Worm (Caenorhabditis elegans) whole organism, L4 larva: ENCODE results near the gene Y60A3A.24.

Experiments
- D1046.2 ChIP-seq: fragments of 200-800 bp; sonication (Bioruptor generic); IDR thresholded peaks from 2 replicates; pipeline ENCODE4 v1.3.6; 2022; ENCODE audit warnings: missing genetic modification characterization, missing compliant biosample characterization
- F10B5.3 ChIP-seq: sonication (generic microtip); optimal IDR thresholded peaks from 2 replicates; lab custom pipeline; 2016; ENCODE audit warnings: mild to moderate bottlenecking, missing genetic modification characterization, missing compliant biosample characterization
- F37D6.2 ChIP-seq: sonication (generic microtip); optimal IDR thresholded peaks from 2 replicates; lab custom pipeline; 2016; ENCODE audit warnings: mild to moderate bottlenecking, missing genetic modification characterization, missing compliant biosample characterization
- F44E2.7 ChIP-seq: fragments of 200-800 bp; sonication (Bioruptor generic); IDR thresholded peaks from 2 replicates; pipeline ENCODE4 v2.1.2; 2022; ENCODE audit warnings: missing genetic modification characterization, missing compliant biosample characterization
- F49E8.2 ChIP-seq: sonication (generic microtip); optimal IDR thresholded peaks from 2 replicates; lab custom pipeline; 2016; ENCODE audit warnings: missing compliant biosample characterization, mild to moderate bottlenecking, missing genetic modification characterization, borderline replicate concordance
- T26A8.4 ChIP-seq: fragments of 200-800 bp; sonication (Bioruptor generic); IDR thresholded peaks from 2 replicates; pipeline ENCODE4 v1.3.6; 2022; ENCODE audit warnings: missing genetic modification characterization, missing compliant biosample characterization
- Y48G9A.11 ChIP-seq: fragments of 200-800 bp; sonication (Bioruptor generic); IDR thresholded peaks from 2 replicates; pipeline ENCODE4 v1.3.6; 2022; ENCODE audit warnings: missing genetic modification reagents, missing genetic modification characterization, missing compliant biosample characterization
- ZK546.5 ChIP-seq, 2 experiments: sonication (generic microtip); optimal IDR thresholded peaks; 2 replicates each; lab custom pipeline; 2017; ENCODE audit warnings: missing biosample characterization in 2 of 2, missing genetic modification characterization in 2 of 2
- aly-2 ChIP-seq: sonication (generic microtip); optimal IDR thresholded peaks from 2 replicates; lab custom pipeline; 2018; ENCODE audit warnings: missing biosample characterization, missing genetic modification characterization
- ama-1 ChIP-seq: fragments of 150-350 bp; optimal IDR thresholded peaks from 2 replicates; lab custom pipeline; 2014; ENCODE audit warnings: inconsistent platforms, mixed read lengths
- ceh-32 ChIP-seq: sonication (generic microtip); optimal IDR thresholded peaks from 2 replicates; lab custom pipeline; 2016; ENCODE audit warnings: mild to moderate bottlenecking, missing genetic modification characterization, missing compliant biosample characterization; ENCODE audit not compliant: poor library complexity
- ces-1 ChIP-seq: fragments of 150-350 bp; sonication (generic microtip); optimal IDR thresholded peaks from 4 replicates; lab custom pipeline; 2014; ENCODE audit warnings: missing biosample characterization, missing genetic modification reagents, missing genetic modification characterization
- daf-19 ChIP-seq: fragments of 200-800 bp; sonication (Bioruptor generic); conservative IDR thresholded peaks from 2 replicates; pipeline ENCODE4 v1.3.6; 2022; ENCODE audit warnings: missing genetic modification characterization, missing compliant biosample characterization
- daf-8 ChIP-seq: fragments of 200-800 bp; sonication (Bioruptor generic); IDR thresholded peaks from 2 replicates; pipeline ENCODE4 v1.3.6; 2022; ENCODE audit warnings: missing genetic modification characterization, missing compliant biosample characterization
- dmd-6 ChIP-seq: fragments of 200-800 bp; sonication (Bioruptor generic); IDR thresholded peaks from 2 replicates; pipeline ENCODE4 v1.3.6; 2022; ENCODE audit warnings: missing genetic modification reagents, missing genetic modification characterization, missing compliant biosample characterization
- dmd-8 ChIP-seq: fragments of 200-800 bp; sonication (Bioruptor generic); IDR thresholded peaks from 2 replicates; pipeline ENCODE4 v1.3.6; 2022; ENCODE audit warnings: missing genetic modification characterization, missing compliant biosample characterization
- dmd-9 ChIP-seq: fragments of 200-800 bp; sonication (Bioruptor generic); IDR thresholded peaks from 2 replicates; pipeline ENCODE4 v1.3.6; 2022; ENCODE audit warnings: missing genetic modification reagents, missing genetic modification characterization, missing compliant biosample characterization
- dpl-1 ChIP-seq: fragments of 150-350 bp; optimal IDR thresholded peaks from 2 replicates; lab custom pipeline; 2014; ENCODE audit warnings: missing biosample characterization, missing genetic modification reagents, missing genetic modification characterization
- egl-43 ChIP-seq: fragments of 200-800 bp; sonication (Bioruptor generic); IDR thresholded peaks from 2 replicates; pipeline ENCODE4 v1.3.6; 2022; ENCODE audit warnings: missing genetic modification reagents, missing genetic modification characterization, missing compliant biosample characterization
- fkh-10 ChIP-seq: fragments of 150-350 bp; optimal IDR thresholded peaks from 2 replicates; lab custom pipeline; 2014; ENCODE audit warnings: missing biosample characterization, missing genetic modification reagents, missing genetic modification characterization
- hlh-11 ChIP-seq: fragments of 200-800 bp; sonication (Bioruptor generic); optimal IDR thresholded peaks from 2 replicates; lab custom pipeline; 2018; ENCODE audit warnings: mild to moderate bottlenecking, missing genetic modification characterization, missing compliant biosample characterization
- hlh-30 ChIP-seq: sonication (generic microtip); optimal IDR thresholded peaks from 2 replicates; lab custom pipeline; 2017; ENCODE audit warnings: antibody characterized with exemption, mild to moderate bottlenecking, missing genetic modification characterization, missing compliant biosample characterization; ENCODE audit not compliant: insufficient read depth
- jun-1 ChIP-seq: fragments of 150-350 bp; optimal IDR thresholded peaks from 2 replicates; lab custom pipeline; 2014; ENCODE audit warnings: missing biosample characterization, missing genetic modification reagents, missing genetic modification characterization
- lin-13 ChIP-seq: fragments of 150-350 bp; optimal IDR thresholded peaks from 2 replicates; lab custom pipeline; 2014; ENCODE audit warnings: missing biosample characterization, missing genetic modification reagents, missing genetic modification characterization
- lin-29 ChIP-seq: fragments of 200-800 bp; sonication (Bioruptor generic); IDR thresholded peaks from 2 replicates; pipeline ENCODE4 v1.3.6; 2022; ENCODE audit warnings: missing genetic modification reagents, missing genetic modification characterization, missing compliant biosample characterization
- lin-38 ChIP-seq: fragments of 200-800 bp; sonication (Bioruptor generic); IDR thresholded peaks from 2 replicates; pipeline ENCODE4 v1.3.6; 2022; ENCODE audit warnings: missing genetic modification reagents, missing genetic modification characterization, missing compliant biosample characterization
- lin-39 ChIP-seq: fragments of 150-350 bp; optimal IDR thresholded peaks from 2 replicates; lab custom pipeline; 2014; ENCODE audit warnings: missing biosample characterization, missing genetic modification reagents, missing genetic modification characterization
- lir-3 ChIP-seq: sonication (generic microtip); optimal IDR thresholded peaks from 2 replicates; lab custom pipeline; 2016; ENCODE audit warnings: mild to moderate bottlenecking, missing genetic modification characterization, missing compliant biosample characterization
- mes-2 ChIP-seq: sonication (generic microtip); optimal IDR thresholded peaks from 2 replicates; lab custom pipeline; 2016; ENCODE audit warnings: missing genotype, mild to moderate bottlenecking, missing genetic modification characterization, missing compliant biosample characterization; ENCODE audit not compliant: poor library complexity, severe bottlenecking
- mxl-2 ChIP-seq: fragments of 200-800 bp; sonication (Bioruptor generic); conservative IDR thresholded peaks from 2 replicates; pipeline ENCODE4 v1.3.6; 2022; ENCODE audit warnings: missing genetic modification reagents, missing genetic modification characterization, missing compliant biosample characterization
- mxl-3 ChIP-seq: fragments of 200-800 bp; sonication (Bioruptor generic); optimal IDR thresholded peaks from 2 replicates; lab custom pipeline; 2018; ENCODE audit warnings: mild to moderate bottlenecking, missing genetic modification characterization, missing compliant biosample characterization
- nhr-10 ChIP-seq: fragments of 150-350 bp; optimal IDR thresholded peaks from 2 replicates; lab custom pipeline; 2014; ENCODE audit warnings: missing biosample characterization, missing genetic modification characterization
- nhr-111 ChIP-seq: fragments of 200-800 bp; sonication (Bioruptor generic); optimal IDR thresholded peaks from 2 replicates; lab custom pipeline; 2018; ENCODE audit warnings: mild to moderate bottlenecking, missing genetic modification characterization, missing compliant biosample characterization
- nhr-25 ChIP-seq: sonication (generic microtip); optimal IDR thresholded peaks from 2 replicates; lab custom pipeline; 2017; ENCODE audit warnings: missing genetic modification characterization, mild to moderate bottlenecking, missing compliant biosample characterization, antibody characterized with exemption, moderate library complexity, borderline replicate concordance; ENCODE audit not compliant: insufficient read depth
- nhr-41 ChIP-seq: fragments of 200-800 bp; sonication (Bioruptor generic); IDR thresholded peaks from 2 replicates; pipeline ENCODE4 v1.3.6; 2022; ENCODE audit warnings: missing genetic modification reagents, missing genetic modification characterization, missing compliant biosample characterization
- nhr-42 ChIP-seq: fragments of 200-800 bp; sonication (Bioruptor generic); IDR thresholded peaks from 2 replicates; pipeline ENCODE4 v1.3.6; 2022; ENCODE audit warnings: missing genetic modification characterization, missing compliant biosample characterization
- nhr-76 ChIP-seq: fragments of 150-350 bp; optimal IDR thresholded peaks from 2 replicates; lab custom pipeline; 2014; ENCODE audit warnings: missing biosample characterization, missing genetic modification characterization
- nhr-77 ChIP-seq: fragments of 150-350 bp; optimal IDR thresholded peaks from 2 replicates; lab custom pipeline; 2014; ENCODE audit warnings: missing biosample characterization, missing genetic modification characterization
- pha-4 ChIP-seq, 2 experiments: fragments of 150-350 bp in 1 of 2; fragments of 200-800 bp in 1 of 2; sonication (Bioruptor generic) in 1 of 2; IDR thresholded peaks in 1 of 2; optimal IDR thresholded peaks in 1 of 2; 2 replicates each; pipeline versions ENCODE4 v1.3.6 to Lab custom; 2014 to 2022; ENCODE audit warnings: missing genetic modification characterization in 2 of 2, missing genetic modification reagents in 2 of 2, missing biosample characterization in 1 of 2, missing compliant biosample characterization in 1 of 2
- rbr-2 ChIP-seq: sonication (generic microtip); optimal IDR thresholded peaks from 2 replicates; lab custom pipeline; 2016; ENCODE audit warnings: missing genotype, missing genetic modification characterization, missing compliant biosample characterization
- set-16 ChIP-seq: fragments of 200-800 bp; sonication (Bioruptor generic); IDR thresholded peaks from 2 replicates; pipeline ENCODE4 v1.3.6; 2022; ENCODE audit warnings: missing genetic modification reagents, missing genetic modification characterization, missing compliant biosample characterization
- snpc-4 ChIP-seq: fragments of 150-350 bp; optimal IDR thresholded peaks from 2 replicates; lab custom pipeline; 2014; ENCODE audit warnings: missing biosample characterization, missing genetic modification characterization
- tag-97 ChIP-seq: fragments of 200-800 bp; sonication (Bioruptor generic); IDR thresholded peaks from 2 replicates; pipeline ENCODE4 v1.3.6; 2022; ENCODE audit warnings: missing genetic modification characterization, missing compliant biosample characterization
- tra-1 ChIP-seq: fragments of 200-800 bp; sonication (Bioruptor generic); IDR thresholded peaks from 2 replicates; pipeline ENCODE4 v1.3.6; 2022; ENCODE audit warnings: missing genetic modification reagents, missing genetic modification characterization, missing compliant biosample characterization
- unc-130 ChIP-seq: sonication (generic microtip); optimal IDR thresholded peaks from 2 replicates; lab custom pipeline; 2016; ENCODE audit warnings: missing genetic modification reagents, missing genetic modification characterization, missing compliant biosample characterization
- unc-62 ChIP-seq, 3 experiments: fragments of 150-350 bp in 1 of 3; sonication (generic microtip); optimal IDR thresholded peaks in 2 of 3; peaks in 1 of 3; 1 replicate in 1 of 3; 2 replicates in 2 of 3; lab custom pipeline; 2014 to 2017; ENCODE audit warnings: missing biosample characterization in 3 of 3, missing genetic modification characterization in 3 of 3, missing genetic modification reagents in 3 of 3, missing genotype in 1 of 3
- zfp-2 ChIP-seq: sonication (generic microtip); optimal IDR thresholded peaks from 2 replicates; lab custom pipeline; 2016; ENCODE audit warnings: mild to moderate bottlenecking, missing genetic modification characterization, missing compliant biosample characterization
- zfp-3 ChIP-seq: fragments of 200-800 bp; sonication (Bioruptor generic); conservative IDR thresholded peaks from 2 replicates; pipeline ENCODE4 v1.3.6; 2022; ENCODE audit warnings: missing genetic modification reagents, missing genetic modification characterization, missing compliant biosample characterization
- ztf-11 ChIP-seq: fragments of 150-350 bp; optimal IDR thresholded peaks from 2 replicates; lab custom pipeline; 2014; ENCODE audit warnings: missing biosample characterization, missing genetic modification characterization

Gene Y60A3A.24

DNA sequence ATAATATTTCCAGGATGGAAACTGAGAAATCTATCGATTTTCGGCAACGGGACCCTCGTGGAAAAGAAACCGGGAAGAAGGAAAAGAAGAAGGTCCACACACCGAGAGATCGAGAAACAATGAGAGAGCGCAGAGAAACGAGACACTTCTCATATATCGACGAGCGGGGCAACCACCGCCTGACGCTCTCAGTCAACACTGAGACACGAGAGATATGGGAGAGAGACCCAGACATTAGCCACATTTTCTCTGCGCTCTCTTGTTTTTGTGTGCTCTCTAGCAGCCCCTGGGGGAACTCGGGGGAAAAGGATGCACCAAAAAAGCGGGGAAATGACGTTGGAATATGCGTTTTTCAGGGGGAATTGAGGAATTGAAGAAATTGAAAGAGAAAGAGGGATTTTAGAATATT is 24.0 kb upstream of the Y60A3A.24 start:
- TF ChIP-seq aly-2 (tag; lab: Kevin White, UChicago) (no peak), nhr-111 (no peak), nhr-10 (tag; lab: Kevin White, UChicago) (no peak), T26A8.4 (GFP tag; lab: Robert Waterston, UW) (peak; percentile 56; the same call in 1 of the 2 replicates), nhr-42 (GFP tag; lab: Robert Waterston, UW) (0 out of 2 replicates have a peak, but pooled peaks have one; percentile 14), egl-43 (GFP tag; lab: Robert Waterston, UW) (no peak), nhr-76 (tag; lab: Kevin White, UChicago) (no peak), F10B5.3 (tag; lab: Kevin White, UChicago) (no peak), unc-62 (GFP tag; optimal IDR thresholded peaks at IDR 0.05 in 1 of 2; lab: Kevin White, UChicago) (peak in 1 of 2 experiments; percentile 96), unc-62 (tag; optimal IDR thresholded peaks at IDR 0.05; lab: Kevin White, UChicago) (no peak), nhr-25 (no peak), unc-130 (no peak), lin-39 (no peak), F37D6.2 (peak; percentile 70), daf-8 (GFP tag; lab: Robert Waterston, UW) (no peak), zfp-2 (tag; lab: Kevin White, UChicago) (no peak), D1046.2 (GFP tag; lab: Robert Waterston, UW) (no peak), lir-3 (tag; lab: Kevin White, UChicago) (no peak), lin-38 (0 out of 2 replicates have a peak, but pooled peaks have one; percentile 22), tag-97 (no peak), mxl-2 (GFP tag; lab: Robert Waterston, UW) (no peak), jun-1 (no peak), tra-1 (peak; percentile 68; the same call in 1 of the 2 replicates), nhr-41 (GFP tag; lab: Robert Waterston, UW) (no peak), lin-29 (no peak), dpl-1 (peak; percentile 46), ces-1 (GFP tag; lab: Kevin White, UChicago) (no peak), F49E8.2 (no peak), set-16 (GFP tag; lab: Robert Waterston, UW) (peak; percentile 62), ztf-11 (tag; lab: Kevin White, UChicago) (no peak), nhr-77 (tag; lab: Kevin White, UChicago) (peak; percentile 17), ceh-32 (tag; lab: Kevin White, UChicago) (no peak), rbr-2 (tag; lab: Kevin White, UChicago) (peak; percentile 86), mes-2 (tag; lab: Kevin White, UChicago) (peak; percentile 75), lin-13 (peak; percentile 17), ZK546.5 (tag; optimal IDR thresholded peaks at IDR 0.05; lab: Kevin White, UChicago) (peak in 1 of 2 experiments; percentile 29), dmd-8 (GFP tag; lab: Robert Waterston, UW) (no peak), Y48G9A.11 (GFP tag; lab: Robert Waterston, UW) (no peak), dmd-9 (GFP tag; lab: Robert Waterston, UW) (0 out of 2 replicates have a peak, but pooled peaks have one; percentile 34), daf-19 (no peak), mxl-3 (GFP tag; lab: Kevin White, UChicago) (peak; percentile 68), zfp-3 (GFP tag; lab: Robert Waterston, UW) (no peak), fkh-10 (GFP tag; lab: Kevin White, UChicago) (peak; percentile 91), snpc-4 (no peak), hlh-11 (tag; lab: Kevin White, UChicago) (peak; percentile 86), hlh-30 (tag; lab: Kevin White, UChicago) (peak; percentile 98), F44E2.7 (GFP tag; lab: Robert Waterston, UW) (no peak), ama-1 (lab: Kevin White, UChicago) (peak; percentile 3), dmd-6 (GFP tag; lab: Robert Waterston, UW) (peak; percentile 73), pha-4 (GFP tag; IDR thresholded peaks at IDR 0.05; lab: Robert Waterston, UW) (no peak), pha-4 (tag; optimal IDR thresholded peaks at IDR 0.05; lab: Kevin White, UChicago) (peak; percentile 29)
